Fruit fly (Drosophila melanogaster) whole organism, embryonic: ENCODE results near the gene ksr.

Source experiments
- Atf6 ChIP-seq: fragments of 200-800 bp; sonication (Bioruptor generic); IDR thresholded peaks from 2 replicates; pipeline ENCODE4 v1.3.6; 2022; ENCODE audit warnings: missing biosample characterization, missing genetic modification characterization
- Bteb2 ChIP-seq: fragments of 200-800 bp; sonication (Bioruptor generic); optimal IDR thresholded peaks from 2 replicates; lab custom pipeline; 2016; ENCODE audit warnings: missing biosample characterization, missing genetic modification characterization
- C15 ChIP-seq: fragments of 200-800 bp; sonication (Bioruptor generic); IDR thresholded peaks from 3 replicates; pipeline ENCODE4 v1.3.6; 2022; ENCODE audit warnings: missing biosample characterization, missing genetic modification characterization
- CG14014 ChIP-seq: fragments of 200-800 bp; sonication (Bioruptor generic); IDR thresholded peaks from 2 replicates; pipeline ENCODE4 v1.3.6; 2022; ENCODE audit warnings: missing biosample characterization, missing genetic modification characterization
- CG14050 ChIP-seq: fragments of 200-800 bp; sonication (Bioruptor generic); IDR thresholded peaks from 3 replicates; pipeline ENCODE4 v1.3.6; 2022; ENCODE audit warnings: missing biosample characterization, missing genetic modification characterization
- CG15479 ChIP-seq: fragments of 200-800 bp; sonication (Bioruptor generic); optimal IDR thresholded peaks from 3 replicates; lab custom pipeline; 2019; ENCODE audit warnings: missing biosample characterization, mild to moderate bottlenecking, missing genetic modification characterization, moderate library complexity
- CG15601 ChIP-seq: fragments of 200-800 bp; sonication (Bioruptor generic); optimal IDR thresholded peaks from 3 replicates; lab custom pipeline; 2019; ENCODE audit warnings: missing biosample characterization, mild to moderate bottlenecking, missing genetic modification characterization, moderate library complexity
- CG1602 ChIP-seq: fragments of 200-800 bp; sonication (Bioruptor generic); optimal IDR thresholded peaks from 3 replicates; lab custom pipeline; 2016; ENCODE audit warnings: missing biosample characterization, missing genetic modification characterization
- CG16863 ChIP-seq: fragments of 200-800 bp; sonication (Bioruptor generic); optimal IDR thresholded peaks from 3 replicates; lab custom pipeline; 2016; ENCODE audit warnings: missing biosample characterization, missing genetic modification characterization
- CG17359 ChIP-seq: fragments of 200-800 bp; sonication (Bioruptor generic); optimal IDR thresholded peaks from 3 replicates; lab custom pipeline; 2018; ENCODE audit warnings: missing biosample characterization, mild to moderate bottlenecking, missing genetic modification characterization, moderate library complexity
- CG18599 ChIP-seq: fragments of 200-800 bp; sonication (Bioruptor generic); optimal IDR thresholded peaks from 3 replicates; lab custom pipeline; 2017; ENCODE audit warnings: missing biosample characterization, missing genetic modification characterization, mild to moderate bottlenecking, moderate library complexity, missing genetic modification reagents
- CG30431 ChIP-seq: fragments of 200-800 bp; sonication (Bioruptor generic); optimal IDR thresholded peaks from 2 replicates; lab custom pipeline; 2017; ENCODE audit warnings: missing biosample characterization, missing genetic modification characterization
- CG31388 ChIP-seq: fragments of 200-800 bp; sonication (Bioruptor generic); optimal IDR thresholded peaks from 2 replicates; lab custom pipeline; 2016; ENCODE audit warnings: missing biosample characterization, missing genetic modification characterization
- CG32532 ChIP-seq: fragments of 200-800 bp; sonication (Bioruptor generic); IDR thresholded peaks from 2 replicates; pipeline ENCODE4 v1.3.6; 2022; ENCODE audit warnings: missing biosample characterization, missing genetic modification characterization
- CG32767 ChIP-seq: fragments of 200-800 bp; sonication (Bioruptor generic); IDR thresholded peaks from 2 replicates; pipeline ENCODE4 v1.3.6; 2022; ENCODE audit warnings: missing biosample characterization, missing genetic modification characterization
- CG3995 ChIP-seq: fragments of 200-800 bp; sonication (Bioruptor generic); optimal IDR thresholded peaks from 3 replicates; lab custom pipeline; 2016; ENCODE audit warnings: missing biosample characterization, missing genetic modification characterization
- CG42726 ChIP-seq: fragments of 200-800 bp; sonication (Bioruptor generic); IDR thresholded peaks from 2 replicates; pipeline ENCODE4 v1.3.6; 2022; ENCODE audit warnings: missing biosample characterization, missing genetic modification characterization; ENCODE audit not compliant: partially characterized antibody
- CG43689 ChIP-seq: fragments of 200-800 bp; sonication (Bioruptor generic); IDR thresholded peaks from 2 replicates; pipeline ENCODE4 v1.3.6; 2022; ENCODE audit warnings: missing biosample characterization, missing genetic modification characterization
- CG4617 ChIP-seq: fragments of 200-800 bp; sonication (Bioruptor generic); optimal IDR thresholded peaks from 3 replicates; lab custom pipeline; 2016; ENCODE audit warnings: missing biosample characterization, missing genetic modification characterization, borderline replicate concordance
- CG5953 ChIP-seq: fragments of 200-800 bp; sonication (Bioruptor generic); IDR thresholded peaks from 2 replicates; pipeline ENCODE4 v1.3.6; 2022; ENCODE audit warnings: missing biosample characterization, missing genetic modification characterization
- CG8944 ChIP-seq: fragments of 200-800 bp; sonication (Bioruptor generic); optimal IDR thresholded peaks from 3 replicates; lab custom pipeline; 2016; ENCODE audit warnings: missing biosample characterization, missing genetic modification characterization
- CG9797 ChIP-seq: fragments of 200-800 bp; sonication (Bioruptor generic); optimal IDR thresholded peaks from 3 replicates; lab custom pipeline; 2018; ENCODE audit warnings: missing biosample characterization, mild to moderate bottlenecking, missing genetic modification characterization
- Doc2 ChIP-seq: fragments of 200-800 bp; sonication (Bioruptor generic); IDR thresholded peaks from 2 replicates; pipeline ENCODE4 v1.3.6; 2022; ENCODE audit warnings: missing biosample characterization, missing genetic modification characterization
- Drgx ChIP-seq: fragments of 200-800 bp; sonication (Bioruptor generic); IDR thresholded peaks from 2 replicates; pipeline ENCODE4 v1.3.6; 2022; ENCODE audit warnings: missing biosample characterization, missing genetic modification characterization
- Hmr ChIP-seq: fragments of 200-800 bp; sonication (Bioruptor generic); optimal IDR thresholded peaks from 3 replicates; lab custom pipeline; 2017; ENCODE audit warnings: mild to moderate bottlenecking, missing biosample characterization, missing genetic modification reagents, missing genetic modification characterization
- Hr3 ChIP-seq: fragments of 200-800 bp; sonication (Bioruptor generic); optimal IDR thresholded peaks from 3 replicates; lab custom pipeline; 2016; ENCODE audit warnings: missing biosample characterization, missing genetic modification characterization
- Ravus ChIP-seq: fragments of 200-800 bp; sonication (Bioruptor generic); IDR thresholded peaks from 2 replicates; pipeline ENCODE4 v1.3.6; 2022; ENCODE audit warnings: missing biosample characterization, missing genetic modification characterization
- Sry-δ ChIP-seq: fragments of 200-800 bp; sonication (Bioruptor generic); optimal IDR thresholded peaks from 2 replicates; lab custom pipeline; 2016; ENCODE audit warnings: missing biosample characterization, missing genetic modification characterization
- abd-A ChIP-seq: fragments of 200-800 bp; sonication (Bioruptor generic); optimal IDR thresholded peaks from 3 replicates; lab custom pipeline; 2019; ENCODE audit warnings: missing biosample characterization, mild to moderate bottlenecking, missing genetic modification characterization, moderate library complexity
- bbx ChIP-seq: fragments of 200-800 bp; sonication (Bioruptor generic); IDR thresholded peaks from 2 replicates; pipeline ENCODE4 v1.3.6; 2022; ENCODE audit warnings: missing biosample characterization, missing genetic modification characterization; ENCODE audit not compliant: partially characterized antibody
- crp ChIP-seq, 2 experiments: fragments of 200-800 bp; sonication (Bioruptor generic); optimal IDR thresholded peaks; 2 replicates in 1 of 2; 3 replicates in 1 of 2; lab custom pipeline; 2017; ENCODE audit warnings: missing biosample characterization in 2 of 2, missing genetic modification characterization in 2 of 2, mild to moderate bottlenecking in 1 of 2, moderate library complexity in 1 of 2
- danr ChIP-seq: fragments of 200-800 bp; sonication (Bioruptor generic); IDR thresholded peaks from 2 replicates; pipeline ENCODE4 v1.3.6; 2022; ENCODE audit warnings: missing biosample characterization, missing genetic modification characterization
- dmrt11E ChIP-seq: fragments of 200-800 bp; sonication (Bioruptor generic); optimal IDR thresholded peaks from 3 replicates; lab custom pipeline; 2018; ENCODE audit warnings: missing biosample characterization, mild to moderate bottlenecking, missing genetic modification characterization, moderate library complexity
- fd64A ChIP-seq: fragments of 200-800 bp; sonication (Bioruptor generic); optimal IDR thresholded peaks from 3 replicates; lab custom pipeline; 2018; ENCODE audit warnings: missing biosample characterization, mild to moderate bottlenecking, missing genetic modification characterization
- ham ChIP-seq: fragments of 200-800 bp; sonication (Bioruptor generic); IDR thresholded peaks from 2 replicates; pipeline ENCODE4 v1.3.6; 2022; ENCODE audit warnings: missing biosample characterization, missing genetic modification characterization
- knrl ChIP-seq: fragments of 200-800 bp; sonication (Bioruptor generic); IDR thresholded peaks from 3 replicates; pipeline ENCODE4 v1.3.6; 2022; ENCODE audit warnings: missing biosample characterization, missing genetic modification characterization; ENCODE audit not compliant: partially characterized antibody
- lola ChIP-seq, 3 experiments: fragments of >200 bp in 2 of 3; fragments of 200-800 bp in 1 of 3; sonication (Bioruptor generic) in 1 of 3; optimal IDR thresholded peaks; 2 replicates each; lab custom pipeline; 2017 to 2019; ENCODE audit warnings: missing biosample characterization in 3 of 3, missing genetic modification characterization in 3 of 3, mild to moderate bottlenecking in 1 of 3, moderate library complexity in 1 of 3
- nerfin-1 ChIP-seq: fragments of 200-800 bp; sonication (Bioruptor generic); optimal IDR thresholded peaks from 3 replicates; lab custom pipeline; 2019; ENCODE audit warnings: missing biosample characterization, mild to moderate bottlenecking, missing genetic modification characterization, moderate library complexity
- odd ChIP-seq: fragments of 200-800 bp; sonication (Bioruptor generic); optimal IDR thresholded peaks from 2 replicates; lab custom pipeline; 2017; ENCODE audit warnings: missing biosample characterization, mild to moderate bottlenecking, missing genetic modification characterization
- p53 ChIP-seq: fragments of 200-800 bp; sonication (Bioruptor generic); optimal IDR thresholded peaks from 2 replicates; lab custom pipeline; 2016; ENCODE audit warnings: missing biosample characterization, missing genetic modification characterization
- pb ChIP-seq: fragments of 200-800 bp; sonication (Bioruptor generic); optimal IDR thresholded peaks from 3 replicates; lab custom pipeline; 2016; ENCODE audit warnings: missing biosample characterization, missing genetic modification characterization
- prd ChIP-seq, 3 experiments: fragments of >200 bp in 2 of 3; fragments of 200-800 bp in 1 of 3; sonication (Bioruptor generic) in 1 of 3; optimal IDR thresholded peaks in 2 of 3; IDR thresholded peaks in 1 of 3; 2 replicates in 2 of 3; 3 replicates in 1 of 3; pipeline versions ENCODE4 v1.3.6 to Lab custom; 2017 to 2022; ENCODE audit warnings: missing biosample characterization in 1 of 3, missing genetic modification characterization in 1 of 3
- row ChIP-seq: fragments of 200-800 bp; sonication (Bioruptor generic); IDR thresholded peaks from 3 replicates; pipeline ENCODE4 v1.3.6; 2022; ENCODE audit warnings: missing biosample characterization, missing genetic modification characterization
- slp2 ChIP-seq: fragments of 200-800 bp; sonication (Bioruptor generic); optimal IDR thresholded peaks from 2 replicates; lab custom pipeline; 2016; ENCODE audit warnings: missing biosample characterization, missing genetic modification characterization
- tap ChIP-seq: fragments of 200-800 bp; optimal IDR thresholded peaks from 3 replicates; lab custom pipeline; 2019; ENCODE audit warnings: missing biosample characterization, mild to moderate bottlenecking, missing genetic modification characterization, moderate library complexity
- tio ChIP-seq: fragments of 200-800 bp; sonication (Bioruptor generic); optimal IDR thresholded peaks from 2 replicates; lab custom pipeline; 2017; ENCODE audit warnings: missing biosample characterization, missing genetic modification characterization, inconsistent platforms
- trh ChIP-seq: fragments of 200-800 bp; sonication (Bioruptor generic); optimal IDR thresholded peaks from 2 replicates; lab custom pipeline; 2016; ENCODE audit warnings: missing biosample characterization, missing genetic modification characterization
- ttk ChIP-seq: fragments of 200-800 bp; sonication (Bioruptor generic); IDR thresholded peaks from 2 replicates; pipeline ENCODE4 v2.1.2; 2022; ENCODE audit warnings: missing biosample characterization, missing genetic modification characterization
- zf30C ChIP-seq: fragments of 200-800 bp; sonication (Bioruptor generic); optimal IDR thresholded peaks from 3 replicates; lab custom pipeline; 2018; ENCODE audit warnings: missing biosample characterization, mild to moderate bottlenecking, missing genetic modification characterization

Gene ksr

dm6 chr3R:5483488-5484109 is at the start of gene ksr:
ksr (minus strand) TSS chr3R:5483906.
- TF ChIP-seq CG16863 (GFP tag; lab: Kevin White, UChicago), result no peak
- no peak for TF ChIP-seq CG18599 (GFP tag; lab: Kevin White, UChicago)
- TF ChIP-seq Ravus (GFP tag; lab: Robert Waterston, UW), result no peak
- no peak for TF ChIP-seq crp (GFP tag; optimal IDR thresholded peaks at IDR 0.05; lab: Kevin White, UChicago)
- peak; percentile 55 for TF ChIP-seq CG9797 (GFP tag; lab: Kevin White, UChicago)
- no peak for TF ChIP-seq CG15479
- no peak for TF ChIP-seq CG31388 (GFP tag; lab: Kevin White, UChicago)
- peak; percentile 38; the same call in 1 of the 2 replicates for TF ChIP-seq CG32532 (GFP tag; lab: Robert Waterston, UW)
- TF ChIP-seq ttk (GFP tag; lab: Robert Waterston, UW), result no peak
- TF ChIP-seq Atf6 (GFP tag; lab: Robert Waterston, UW), result no peak
- peak; percentile 57; the same call in 1 of the 2 replicates for TF ChIP-seq CG42726 (GFP tag; lab: Robert Waterston, UW)
- peak; percentile 29 for TF ChIP-seq zf30C (GFP tag; lab: Kevin White, UChicago)
- no peak for TF ChIP-seq CG1602
- peak; percentile 0 for TF ChIP-seq Hr3 (GFP tag; lab: Kevin White, UChicago)
- TF ChIP-seq Bteb2 (GFP tag; lab: Kevin White, UChicago), result no peak
- TF ChIP-seq C15 (GFP tag; lab: Robert Waterston, UW), result no peak
- no peak for TF ChIP-seq Hmr (GFP tag; lab: Kevin White, UChicago)
- TF ChIP-seq knrl, result no peak
- TF ChIP-seq CG3995 (GFP tag; lab: Kevin White, UChicago), result no peak
- peak in 1 of 3 experiments; percentile 29 for TF ChIP-seq lola (GFP tag; optimal IDR thresholded peaks at IDR 0.05; lab: Kevin White, UChicago)
- TF ChIP-seq CG5953 (GFP tag; lab: Robert Waterston, UW), result no peak
- TF ChIP-seq CG43689, result no peak
- TF ChIP-seq fd64A (GFP tag; lab: Kevin White, UChicago), result no peak
- TF ChIP-seq Doc2 (GFP tag; lab: Robert Waterston, UW), result no peak
- TF ChIP-seq p53 (GFP tag; lab: Kevin White, UChicago), result no peak
- no peak; the same call in 1 of the 2 replicates for TF ChIP-seq bbx (GFP tag; lab: Robert Waterston, UW)
- TF ChIP-seq row (GFP tag; lab: Robert Waterston, UW), result peak; percentile 78
- no peak for TF ChIP-seq pb (GFP tag; lab: Kevin White, UChicago)
- TF ChIP-seq CG14014 (GFP tag; lab: Robert Waterston, UW), result no peak
- TF ChIP-seq odd, result no peak
- TF ChIP-seq ham (GFP tag; lab: Robert Waterston, UW), result no peak
- TF ChIP-seq nerfin-1 (tag; lab: Kevin White, UChicago), result peak; percentile 81
- TF ChIP-seq tap, result no peak
- TF ChIP-seq CG30431, result no peak
- TF ChIP-seq dmrt11E (tag; lab: Kevin White, UChicago), result peak; percentile 50
- TF ChIP-seq CG15601, result no peak
- no peak for TF ChIP-seq tio (GFP tag; lab: Kevin White, UChicago)
- TF ChIP-seq abd-A, result no peak
- peak; percentile 16; the same call in 1 of the 3 replicates for TF ChIP-seq CG14050 (GFP tag; lab: Robert Waterston, UW)
- TF ChIP-seq CG8944 (GFP tag; lab: Kevin White, UChicago), result no peak
- TF ChIP-seq slp2, result no peak
- peak; percentile 80 for TF ChIP-seq CG4617
- no peak for TF ChIP-seq trh (GFP tag; lab: Kevin White, UChicago)
- no peak for TF ChIP-seq prd (optimal IDR thresholded peaks at IDR 0.05; lab: Kevin White, UChicago)
- TF ChIP-seq prd (GFP tag; IDR thresholded peaks at IDR 0.05; lab: Robert Waterston, UW), result peak; percentile 33; the same call in 1 of the 3 replicates
- TF ChIP-seq Drgx (GFP tag; lab: Robert Waterston, UW), result 0 out of 2 replicates have a peak, but pooled peaks have one; percentile 14
- no peak for TF ChIP-seq danr (GFP tag; lab: Robert Waterston, UW)
- TF ChIP-seq CG17359 (tag; lab: Kevin White, UChicago), result no peak
- no peak for TF ChIP-seq Sry-δ (GFP tag; lab: Kevin White, UChicago)
- TF ChIP-seq CG32767 (GFP tag; lab: Robert Waterston, UW), result peak; percentile 97
